In genomic region chrX:1236475-1236874, dm6 we compare ENCODE assay signal across 2 fruit fly cellular contexts.
A peak's percentile ranks its signal among the peaks of the same experiment; 100 is the strongest.
TF ChIP-seq lines count a peak whose summit lies in the region.

Gene CG3638, minus strand, starts transcription at chrX:1236684.

TF ChIP-seq in whole organism, adult, 20 proteins besides CTCF, POLR2A, EP300 and RAD21 (continued from another document):
- TF ChIP-seq cnc (optimal IDR thresholded peaks at IDR 0.05; lab: Kevin White, UChicago), result no peak
- peak; percentile 76 for TF ChIP-seq ovo (GFP tag; optimal IDR thresholded peaks at IDR 0.05; lab: Kevin White, UChicago)

TF ChIP-seq in whole organism, embryonic, 481 proteins besides CTCF, POLR2A, EP300 and RAD21 (continued from another document and continues in another):
- peak; percentile 81 for TF ChIP-seq sens (GFP tag; lab: Kevin White, UChicago)
- peak; percentile 8 for TF ChIP-seq Mad (GFP tag; optimal IDR thresholded peaks at IDR 0.05; lab: Kevin White, UChicago)
- TF ChIP-seq CG7745 (tag; optimal IDR thresholded peaks at IDR 0.05; lab: Kevin White, UChicago), result no peak
- TF ChIP-seq CG1529 (GFP tag; optimal IDR thresholded peaks at IDR 0.05; lab: Kevin White, UChicago), result no peak
- TF ChIP-seq Sox100B (GFP tag; optimal IDR thresholded peaks at IDR 0.05; lab: Kevin White, UChicago), result no peak
- peak; percentile 60 for TF ChIP-seq CG17829 (tag; optimal IDR thresholded peaks at IDR 0.05; lab: Kevin White, UChicago)
- TF ChIP-seq CG17568 (GFP tag; optimal IDR thresholded peaks at IDR 0.05; lab: Kevin White, UChicago), result no peak
- no peak for TF ChIP-seq E2f1 (GFP tag; IDR thresholded peaks at IDR 0.05; lab: Robert Waterston, UW)
- TF ChIP-seq ftz-f1 (GFP tag; optimal IDR thresholded peaks at IDR 0.05; lab: Kevin White, UChicago), result peak; percentile 7
- no peak for TF ChIP-seq CG12071 (GFP tag; optimal IDR thresholded peaks at IDR 0.05; lab: Kevin White, UChicago)
- peak; percentile 67 for TF ChIP-seq CG9932 (GFP tag; IDR thresholded peaks at IDR 0.05; lab: Robert Waterston, UW)
- no peak for TF ChIP-seq Fer2 (tag; optimal IDR thresholded peaks at IDR 0.05; lab: Kevin White, UChicago)
- no peak for TF ChIP-seq CG18262 (tag; optimal IDR thresholded peaks at IDR 0.05; lab: Kevin White, UChicago)
- no peak for TF ChIP-seq dan (GFP tag; IDR thresholded peaks at IDR 0.05; lab: Robert Waterston, UW)
- peak; percentile 86 for TF ChIP-seq CG12659 (GFP tag; optimal IDR thresholded peaks at IDR 0.05; lab: Kevin White, UChicago)
- TF ChIP-seq insv (GFP tag; optimal IDR thresholded peaks at IDR 0.05; lab: Kevin White, UChicago), result peak in 1 of 2 experiments; percentile 39
- no peak for TF ChIP-seq twi (tag; optimal IDR thresholded peaks at IDR 0.05; lab: Kevin White, UChicago)
- no peak for TF ChIP-seq oc (tag; optimal IDR thresholded peaks at IDR 0.05; lab: Kevin White, UChicago)
- TF ChIP-seq sob (GFP tag; IDR thresholded peaks at IDR 0.05; lab: Robert Waterston, UW), result no peak
- peak; percentile 84 for TF ChIP-seq gfzf (GFP tag; optimal IDR thresholded peaks at IDR 0.05; lab: Kevin White, UChicago)
- TF ChIP-seq CG1233 (GFP tag; optimal IDR thresholded peaks at IDR 0.05; lab: Kevin White, UChicago), result no peak
- peak; percentile 60 for TF ChIP-seq Atf3 (GFP tag; optimal IDR thresholded peaks at IDR 0.05; lab: Kevin White, UChicago)
- peak; percentile 19 for TF ChIP-seq CG12391 (tag; optimal IDR thresholded peaks at IDR 0.05; lab: Kevin White, UChicago)
- TF ChIP-seq CG11093 (GFP tag; IDR thresholded peaks at IDR 0.05; lab: Robert Waterston, UW), result no peak
- TF ChIP-seq CG2202 (tag; optimal IDR thresholded peaks at IDR 0.05; lab: Kevin White, UChicago), result no peak
- peak; percentile 84 for TF ChIP-seq Opbp (GFP tag; IDR thresholded peaks at IDR 0.05; lab: Robert Waterston, UW; ENCODE audit: partially characterized antibody)
- no peak for TF ChIP-seq CG6689 (GFP tag; IDR thresholded peaks at IDR 0.05; lab: Robert Waterston, UW)
- TF ChIP-seq CG14050 (GFP tag; IDR thresholded peaks at IDR 0.05; lab: Robert Waterston, UW), result no peak
- TF ChIP-seq gsb-n (tag; optimal IDR thresholded peaks at IDR 0.05; lab: Kevin White, UChicago), result no peak
- TF ChIP-seq CG9876 (GFP tag; optimal IDR thresholded peaks at IDR 0.05; lab: Kevin White, UChicago), result peak; percentile 24
- TF ChIP-seq CG15269 (tag; optimal IDR thresholded peaks at IDR 0.05; lab: Kevin White, UChicago), result no peak
- TF ChIP-seq CG2116 (GFP tag; optimal IDR thresholded peaks at IDR 0.05; lab: Kevin White, UChicago), result peak; percentile 94
- no peak for TF ChIP-seq CG2889 (GFP tag; IDR thresholded peaks at IDR 0.05; lab: Robert Waterston, UW)
- no peak for TF ChIP-seq Taf1 (GFP tag; IDR thresholded peaks at IDR 0.05; lab: Robert Waterston, UW)
- TF ChIP-seq Dip2 (GFP tag; IDR thresholded peaks at IDR 0.05; lab: Robert Waterston, UW), result no peak
- TF ChIP-seq Xrp1 (GFP tag; IDR thresholded peaks at IDR 0.05; lab: Robert Waterston, UW), result no peak
- no peak for TF ChIP-seq sim (GFP tag; IDR thresholded peaks at IDR 0.05; lab: Robert Waterston, UW)
- TF ChIP-seq ken (GFP tag; IDR thresholded peaks at IDR 0.05; lab: Robert Waterston, UW), result peak; percentile 25; the same call in 1 of the 3 replicates
- no peak for TF ChIP-seq Atf6 (GFP tag; IDR thresholded peaks at IDR 0.05; lab: Robert Waterston, UW)
- no peak for TF ChIP-seq cas (GFP tag; IDR thresholded peaks at IDR 0.05; lab: Robert Waterston, UW)
- no peak for TF ChIP-seq CG7357 (GFP tag; IDR thresholded peaks at IDR 0.05; lab: Robert Waterston, UW)
- no peak for TF ChIP-seq ttk (GFP tag; IDR thresholded peaks at IDR 0.05; lab: Robert Waterston, UW)
- peak; percentile 74 for TF ChIP-seq MBD-R2 (GFP tag; IDR thresholded peaks at IDR 0.05; lab: Robert Waterston, UW)
- no peak for TF ChIP-seq fru (optimal IDR thresholded peaks at IDR 0.05; lab: Kevin White, UChicago)
- TF ChIP-seq CG11695 (GFP tag; IDR thresholded peaks at IDR 0.05; lab: Robert Waterston, UW), result no peak
- TF ChIP-seq CG8359 (GFP tag; optimal IDR thresholded peaks at IDR 0.05; lab: Kevin White, UChicago; ENCODE audit: borderline replicate concordance), result no peak
- TF ChIP-seq Ets65A (GFP tag; lab: Kevin White, UChicago), result peak; percentile 92
- TF ChIP-seq CG7556 (GFP tag; optimal IDR thresholded peaks at IDR 0.05; lab: Kevin White, UChicago), result no peak
- peak; percentile 65; the same call in 2 of the 3 replicates for TF ChIP-seq CG11456 (GFP tag; IDR thresholded peaks at IDR 0.05; lab: Robert Waterston, UW)
- peak; percentile 24 for TF ChIP-seq CG15601 (tag; optimal IDR thresholded peaks at IDR 0.05; lab: Kevin White, UChicago)
- TF ChIP-seq nerfin-2 (GFP tag; IDR thresholded peaks at IDR 0.05; lab: Robert Waterston, UW; ENCODE audit: partially characterized antibody), result peak; percentile 13; the same call in 1 of the 2 replicates
- no peak for TF ChIP-seq Fer3 (tag; optimal IDR thresholded peaks at IDR 0.05; lab: Kevin White, UChicago)
- TF ChIP-seq Atf-2 (GFP tag; optimal IDR thresholded peaks at IDR 0.05; lab: Kevin White, UChicago), result peak; percentile 24
- peak; percentile 58 for TF ChIP-seq slbo (GFP tag; IDR thresholded peaks at IDR 0.05; lab: Robert Waterston, UW)
- peak; percentile 49; the same call in 1 of the 3 replicates for TF ChIP-seq ci (GFP tag; IDR thresholded peaks at IDR 0.05; lab: Robert Waterston, UW)
- TF ChIP-seq CG17385 (GFP tag; optimal IDR thresholded peaks at IDR 0.05; lab: Kevin White, UChicago), result no peak
- no peak for TF ChIP-seq Nf-YA (GFP tag; IDR thresholded peaks at IDR 0.05; lab: Robert Waterston, UW)
- peak; percentile 52 for TF ChIP-seq nerfin-1 (tag; optimal IDR thresholded peaks at IDR 0.05; lab: Kevin White, UChicago)
- TF ChIP-seq al (GFP tag; IDR thresholded peaks at IDR 0.05; lab: Robert Waterston, UW), result no peak
- TF ChIP-seq CG3163 (GFP tag; optimal IDR thresholded peaks at IDR 0.05; lab: Kevin White, UChicago), result peak; percentile 37
- TF ChIP-seq ac (GFP tag; optimal IDR thresholded peaks at IDR 0.05; lab: Kevin White, UChicago), result no peak
- TF ChIP-seq CG1792 (GFP tag; optimal IDR thresholded peaks at IDR 0.05; lab: Kevin White, UChicago), result no peak
- no peak for TF ChIP-seq CG4282 (GFP tag; optimal IDR thresholded peaks at IDR 0.05; lab: Kevin White, UChicago)
- peak; percentile 77 for TF ChIP-seq CG16813 (GFP tag; IDR thresholded peaks at IDR 0.05; lab: Robert Waterston, UW; ENCODE audit: partially characterized antibody)
- no peak for TF ChIP-seq CG16815 (GFP tag; optimal IDR thresholded peaks at IDR 0.05; lab: Kevin White, UChicago)
- peak; percentile 49 for TF ChIP-seq vvl (GFP tag; IDR thresholded peaks at IDR 0.05; lab: Robert Waterston, UW)
- TF ChIP-seq bcd (GFP tag; optimal IDR thresholded peaks at IDR 0.05; lab: Kevin White, UChicago), result peak; percentile 17
- TF ChIP-seq nom (GFP tag; optimal IDR thresholded peaks at IDR 0.05; lab: Kevin White, UChicago), result no peak
- TF ChIP-seq CG17186 (GFP tag; optimal IDR thresholded peaks at IDR 0.05; lab: Kevin White, UChicago), result peak; percentile 63
- peak; percentile 49 for TF ChIP-seq trem (tag; optimal IDR thresholded peaks at IDR 0.05; lab: Kevin White, UChicago)
- peak; percentile 6; the same call in 1 of the 2 replicates for TF ChIP-seq CG11247 (GFP tag; IDR thresholded peaks at IDR 0.05; lab: Robert Waterston, UW)
- TF ChIP-seq CG34422 (GFP tag; IDR thresholded peaks at IDR 0.05; lab: Robert Waterston, UW), result no peak
- TF ChIP-seq BEAF-32 (GFP tag; optimal IDR thresholded peaks at IDR 0.05; lab: Kevin White, UChicago), result peak; percentile 89
- TF ChIP-seq ind (GFP tag; optimal IDR thresholded peaks at IDR 0.05; lab: Kevin White, UChicago), result no peak
- TF ChIP-seq Usf (GFP tag; optimal IDR thresholded peaks at IDR 0.05; lab: Kevin White, UChicago), result no peak
- no peak for TF ChIP-seq Trl (optimal IDR thresholded peaks at IDR 0.05; lab: Kevin White, UChicago)
- peak; percentile 37 for TF ChIP-seq Trl (GFP tag; optimal IDR thresholded peaks at IDR 0.05; lab: Kevin White, UChicago)
- no peak for TF ChIP-seq fd3F (GFP tag; optimal IDR thresholded peaks at IDR 0.05; lab: Kevin White, UChicago)
- TF ChIP-seq CG13296 (GFP tag; optimal IDR thresholded peaks at IDR 0.05; lab: Kevin White, UChicago), result no peak
- no peak for TF ChIP-seq CG3838 (GFP tag; optimal IDR thresholded peaks at IDR 0.05; lab: Kevin White, UChicago)
- no peak for TF ChIP-seq CG2199 (GFP tag; IDR thresholded peaks at IDR 0.05; lab: Robert Waterston, UW)
- no peak for TF ChIP-seq shn (GFP tag; optimal IDR thresholded peaks at IDR 0.05; lab: Kevin White, UChicago)
- no peak; the same call in 1 of the 2 replicates for TF ChIP-seq lmd (GFP tag; IDR thresholded peaks at IDR 0.05; lab: Robert Waterston, UW)
- peak; percentile 89 for TF ChIP-seq Lhr (GFP tag; optimal IDR thresholded peaks at IDR 0.05; lab: Kevin White, UChicago)
- TF ChIP-seq az2 (GFP tag; optimal IDR thresholded peaks at IDR 0.05; lab: Kevin White, UChicago), result no peak
- TF ChIP-seq Xbp1 (GFP tag; optimal IDR thresholded peaks at IDR 0.05; lab: Kevin White, UChicago), result peak; percentile 40
- no peak for TF ChIP-seq CG14014 (GFP tag; IDR thresholded peaks at IDR 0.05; lab: Robert Waterston, UW)
- TF ChIP-seq crc (GFP tag; optimal IDR thresholded peaks at IDR 0.05; lab: Kevin White, UChicago), result no peak
- no peak for TF ChIP-seq kni (GFP tag; optimal IDR thresholded peaks at IDR 0.05; lab: Kevin White, UChicago)
- peak; percentile 70 for TF ChIP-seq phol (tag; optimal IDR thresholded peaks at IDR 0.05; lab: Kevin White, UChicago)
- TF ChIP-seq Ada2b (GFP tag; IDR thresholded peaks at IDR 0.05; lab: Robert Waterston, UW), result no peak
- no peak for TF ChIP-seq CG9215 (GFP tag; IDR thresholded peaks at IDR 0.05; lab: Robert Waterston, UW)
- peak; percentile 25 for TF ChIP-seq mam (GFP tag; optimal IDR thresholded peaks at IDR 0.05; lab: Kevin White, UChicago)
- TF ChIP-seq ham (GFP tag; IDR thresholded peaks at IDR 0.05; lab: Robert Waterston, UW), result no peak
- TF ChIP-seq Dip3 (GFP tag; optimal IDR thresholded peaks at IDR 0.05; lab: Kevin White, UChicago), result no peak
- no peak for TF ChIP-seq CG17612 (GFP tag; IDR thresholded peaks at IDR 0.05; lab: Robert Waterston, UW)
- no peak for TF ChIP-seq pb (GFP tag; optimal IDR thresholded peaks at IDR 0.05; lab: Kevin White, UChicago)
- TF ChIP-seq Hmr (GFP tag; optimal IDR thresholded peaks at IDR 0.05; lab: Kevin White, UChicago), result peak; percentile 71
- TF ChIP-seq slp2 (GFP tag; optimal IDR thresholded peaks at IDR 0.05; lab: Kevin White, UChicago), result no peak
- no peak for TF ChIP-seq Dfd (GFP tag; optimal IDR thresholded peaks at IDR 0.05; lab: Kevin White, UChicago)
- no peak for TF ChIP-seq bowl (GFP tag; IDR thresholded peaks at IDR 0.05; lab: Robert Waterston, UW)
- no peak for TF ChIP-seq CG10959 (GFP tag; IDR thresholded peaks at IDR 0.05; lab: Robert Waterston, UW)
- no peak for TF ChIP-seq aop (GFP tag; IDR thresholded peaks at IDR 0.05; lab: Robert Waterston, UW)
- TF ChIP-seq fu2 (GFP tag; optimal IDR thresholded peaks at IDR 0.05; lab: Kevin White, UChicago), result peak; percentile 36
- peak; percentile 87 for TF ChIP-seq MESR4 (GFP tag; optimal IDR thresholded peaks at IDR 0.05; lab: Kevin White, UChicago)
- TF ChIP-seq kay (GFP tag; optimal IDR thresholded peaks at IDR 0.05; lab: Kevin White, UChicago), result no peak
- peak; percentile 46; the same call in 1 of the 3 replicates for TF ChIP-seq CG7963 (GFP tag; IDR thresholded peaks at IDR 0.05; lab: Robert Waterston, UW; ENCODE audit: partially characterized antibody)
- peak; percentile 7 for TF ChIP-seq abd-A (tag; optimal IDR thresholded peaks at IDR 0.05; lab: Kevin White, UChicago)
- TF ChIP-seq CG4617 (GFP tag; optimal IDR thresholded peaks at IDR 0.05; lab: Kevin White, UChicago; ENCODE audit: borderline replicate concordance), result peak; percentile 67
- TF ChIP-seq CG14860 (GFP tag; IDR thresholded peaks at IDR 0.05; lab: Robert Waterston, UW; ENCODE audit: partially characterized antibody), result peak; percentile 51
- TF ChIP-seq CG13775 (GFP tag; optimal IDR thresholded peaks at IDR 0.05; lab: Kevin White, UChicago), result no peak
- peak; percentile 67 for TF ChIP-seq Scr (GFP tag; IDR thresholded peaks at IDR 0.05; lab: Robert Waterston, UW; ENCODE audit: partially characterized antibody)
- peak; percentile 81 for TF ChIP-seq HmgD (GFP tag; optimal IDR thresholded peaks at IDR 0.05; lab: Kevin White, UChicago)
- TF ChIP-seq Hand (GFP tag; optimal IDR thresholded peaks at IDR 0.05; lab: Kevin White, UChicago), result no peak
- peak; percentile 88 for TF ChIP-seq CG13287 (GFP tag; IDR thresholded peaks at IDR 0.05; lab: Robert Waterston, UW; ENCODE audit: partially characterized antibody)
- no peak for TF ChIP-seq Fer1 (GFP tag; optimal IDR thresholded peaks at IDR 0.05; lab: Kevin White, UChicago)
- no peak for TF ChIP-seq luna (GFP tag; optimal IDR thresholded peaks at IDR 0.05; lab: Kevin White, UChicago)
- TF ChIP-seq tio (GFP tag; optimal IDR thresholded peaks at IDR 0.05; lab: Kevin White, UChicago), result no peak
- TF ChIP-seq CG12236 (GFP tag; optimal IDR thresholded peaks at IDR 0.05; lab: Kevin White, UChicago), result no peak
- no peak for TF ChIP-seq HHEX (GFP tag; optimal IDR thresholded peaks at IDR 0.05; lab: Kevin White, UChicago)
- peak; percentile 63 for TF ChIP-seq CG10267 (tag; optimal IDR thresholded peaks at IDR 0.05; lab: Kevin White, UChicago)
- no peak for TF ChIP-seq en (GFP tag; optimal IDR thresholded peaks at IDR 0.05; lab: Kevin White, UChicago)
- TF ChIP-seq zen2 (GFP tag; IDR thresholded peaks at IDR 0.05; lab: Robert Waterston, UW; ENCODE audit: partially characterized antibody), result no peak; the same call in 2 of the 3 replicates
- peak; percentile 29; the same call in 1 of the 2 replicates for TF ChIP-seq Adf1 (GFP tag; IDR thresholded peaks at IDR 0.05; lab: Robert Waterston, UW)
- TF ChIP-seq Antp (GFP tag; optimal IDR thresholded peaks at IDR 0.05; lab: Kevin White, UChicago), result no peak
- TF ChIP-seq gce (GFP tag; IDR thresholded peaks at IDR 0.05; lab: Robert Waterston, UW), result no peak
- TF ChIP-seq Abd-B (GFP tag; optimal IDR thresholded peaks at IDR 0.05; lab: Kevin White, UChicago), result peak; percentile 43
- TF ChIP-seq CG10366 (GFP tag; IDR thresholded peaks at IDR 0.05; lab: Robert Waterston, UW), result no peak
- no peak for TF ChIP-seq schlank (tag; optimal IDR thresholded peaks at IDR 0.05; lab: Kevin White, UChicago)
- TF ChIP-seq Elba2 (GFP tag; optimal IDR thresholded peaks at IDR 0.05; lab: Kevin White, UChicago), result no peak
- peak; percentile 26 for TF ChIP-seq CG1602 (GFP tag; optimal IDR thresholded peaks at IDR 0.05; lab: Kevin White, UChicago)
- no peak for TF ChIP-seq CG17802 (tag; optimal IDR thresholded peaks at IDR 0.05; lab: Kevin White, UChicago)
- peak; percentile 39 for TF ChIP-seq p53 (GFP tag; optimal IDR thresholded peaks at IDR 0.05; lab: Kevin White, UChicago)
- peak; percentile 70 for TF ChIP-seq dm (GFP tag; optimal IDR thresholded peaks at IDR 0.05; lab: Kevin White, UChicago)
